Worm (Caenorhabditis elegans) whole organism, L4/young adult: ENCODE measurements around the gene F59B10.5.

Source experiments
- W03F9.2 ChIP-seq: fragments of 150-350 bp; optimal IDR thresholded peaks from 2 replicates; lab custom pipeline; 2014; ENCODE audit warnings: missing biosample characterization, missing genetic modification characterization
- dao-5 ChIP-seq: sonication (generic microtip); optimal IDR thresholded peaks from 2 replicates; lab custom pipeline; 2016; ENCODE audit warnings: missing genotype, missing genetic modification characterization, moderate library complexity, missing compliant biosample characterization
- him-1 ChIP-seq: sonication (generic microtip); optimal IDR thresholded peaks from 2 replicates; lab custom pipeline; 2016; ENCODE audit warnings: missing genotype, missing genetic modification reagents, missing genetic modification characterization, missing compliant biosample characterization

F59B10.5 gene

ce11 chrII:10553377-10554045, 30.0 kb upstream of the F59B10.5 start:
- TF ChIP-seq dao-5 (tag; lab: Kevin White, UChicago) (no peak), W03F9.2 (tag; lab: Kevin White, UChicago) (no peak), him-1 (tag; lab: Kevin White, UChicago) (no peak)

ce11 chrII:10551985-10552736, 28.7 kb upstream of the F59B10.5 start:
- TF ChIP-seq dao-5 (tag; lab: Kevin White, UChicago) (no peak), W03F9.2 (tag; lab: Kevin White, UChicago) (peak; percentile 81), him-1 (tag; lab: Kevin White, UChicago) (peak; percentile 84)

ce11 chrII:10550872-10551647, 27.6 kb upstream of the F59B10.5 start:
- no peak for TF ChIP-seq W03F9.2 (tag; lab: Kevin White, UChicago)
- no peak for TF ChIP-seq him-1 (tag; lab: Kevin White, UChicago)
- TF ChIP-seq dao-5 (tag; lab: Kevin White, UChicago) = no peak

ce11 chrII:10550173-10550572, 26.7 kb upstream of the F59B10.5 start:
- TF ChIP-seq dao-5 (tag; lab: Kevin White, UChicago) (no peak), him-1 (tag; lab: Kevin White, UChicago) (no peak), W03F9.2 (tag; lab: Kevin White, UChicago) (no peak)

- TF ChIP-seq him-1 (tag; lab: Kevin White, UChicago) (peak; percentile 80), dao-5 (tag; lab: Kevin White, UChicago) (no peak), W03F9.2 (tag; lab: Kevin White, UChicago) (peak; percentile 58)
Measured at ce11 chrII:10548778-10549671, 25.5 kb upstream of the F59B10.5 start.

ce11 chrII:10547803-10548693, 24.6 kb upstream of the F59B10.5 start:
- TF ChIP-seq W03F9.2 (tag; lab: Kevin White, UChicago) (no peak), dao-5 (tag; lab: Kevin White, UChicago) (no peak), him-1 (tag; lab: Kevin White, UChicago) (no peak)

ce11 chrII:10547311-10547710, 23.8 kb upstream of the F59B10.5 start:
- TF ChIP-seq W03F9.2 (tag; lab: Kevin White, UChicago) (no peak), dao-5 (tag; lab: Kevin White, UChicago) (no peak), him-1 (tag; lab: Kevin White, UChicago) (no peak)

- TF ChIP-seq W03F9.2 (tag; lab: Kevin White, UChicago) = no peak
- TF ChIP-seq him-1 (tag; lab: Kevin White, UChicago) = no peak
- no peak for TF ChIP-seq dao-5 (tag; lab: Kevin White, UChicago)
Measured at ce11 chrII:10546784-10547087, 23.3 kb upstream of the F59B10.5 start.

ce11 chrII:10545924-10546783, 22.7 kb upstream of the F59B10.5 start:
- TF ChIP-seq dao-5 (tag; lab: Kevin White, UChicago) = no peak
- no peak for TF ChIP-seq him-1 (tag; lab: Kevin White, UChicago)
- no peak for TF ChIP-seq W03F9.2 (tag; lab: Kevin White, UChicago)

ce11 chrII:10545213-10545612, 21.7 kb upstream of the F59B10.5 start:
- TF ChIP-seq dao-5 (tag; lab: Kevin White, UChicago) (no peak), him-1 (tag; lab: Kevin White, UChicago) (no peak), W03F9.2 (tag; lab: Kevin White, UChicago) (no peak)
